Fruit fly (Drosophila melanogaster) whole organism, embryonic: ENCODE measurements around the gene CG4455.

Experiments used
- Adf1 ChIP-seq: fragments of 200-800 bp; sonication (Bioruptor generic); IDR thresholded peaks from 2 replicates; pipeline ENCODE4 v1.3.6; 2022; ENCODE audit warnings: missing biosample characterization, missing genetic modification characterization
- Blimp-1 ChIP-seq: fragments of 200-800 bp; sonication (Bioruptor generic); optimal IDR thresholded peaks from 3 replicates; lab custom pipeline; 2018; ENCODE audit warnings: missing biosample characterization, missing genetic modification characterization, mild to moderate bottlenecking, moderate library complexity, missing genetic modification reagents
- CG1024 ChIP-seq: fragments of 200-800 bp; sonication (Bioruptor generic); IDR thresholded peaks from 2 replicates; pipeline ENCODE4 v1.3.6; 2022; ENCODE audit warnings: missing biosample characterization, missing genetic modification characterization
- CG10462 ChIP-seq: fragments of 200-800 bp; sonication (Bioruptor generic); optimal IDR thresholded peaks from 2 replicates; lab custom pipeline; 2016; ENCODE audit warnings: missing biosample characterization, missing genetic modification characterization
- CG10959 ChIP-seq: fragments of 200-800 bp; sonication (Bioruptor generic); IDR thresholded peaks from 2 replicates; pipeline ENCODE4 v1.3.6; 2022; ENCODE audit warnings: missing biosample characterization, missing genetic modification characterization
- CG11560 ChIP-seq: fragments of 200-800 bp; sonication (Bioruptor generic); IDR thresholded peaks from 3 replicates; pipeline ENCODE4 v1.3.6; 2022; ENCODE audit warnings: missing biosample characterization, missing genetic modification characterization
- CG11695 ChIP-seq: fragments of 200-800 bp; sonication (Bioruptor generic); IDR thresholded peaks from 3 replicates; pipeline ENCODE4 v1.3.6; 2022; ENCODE audit warnings: missing biosample characterization, missing genetic modification characterization
- CG1233 ChIP-seq: fragments of 200-800 bp; sonication (Bioruptor generic); optimal IDR thresholded peaks from 4 replicates; lab custom pipeline; 2018; ENCODE audit warnings: missing biosample characterization, mild to moderate bottlenecking, missing genetic modification characterization
- CG1647 ChIP-seq: fragments of 200-800 bp; sonication (Bioruptor generic); optimal IDR thresholded peaks from 3 replicates; lab custom pipeline; 2016; ENCODE audit warnings: missing biosample characterization, missing genetic modification characterization
- CG17385 ChIP-seq: fragments of 200-800 bp; sonication (Bioruptor generic); optimal IDR thresholded peaks from 3 replicates; lab custom pipeline; 2018; ENCODE audit warnings: missing biosample characterization, mild to moderate bottlenecking, missing genetic modification characterization
- CG17568 ChIP-seq: fragments of 200-800 bp; sonication (Bioruptor generic); optimal IDR thresholded peaks from 2 replicates; lab custom pipeline; 2018; ENCODE audit warnings: missing biosample characterization, mild to moderate bottlenecking, missing genetic modification characterization, moderate library complexity
- CG17912 ChIP-seq: fragments of 200-800 bp; sonication (Bioruptor generic); optimal IDR thresholded peaks from 2 replicates; lab custom pipeline; 2018; ENCODE audit warnings: missing biosample characterization, mild to moderate bottlenecking, missing genetic modification characterization
- CG18619 ChIP-seq: fragments of 200-800 bp; sonication (Bioruptor generic); optimal IDR thresholded peaks from 3 replicates; lab custom pipeline; 2017; ENCODE audit warnings: missing biosample characterization, mild to moderate bottlenecking, missing genetic modification characterization
- CG2116 ChIP-seq: fragments of 200-800 bp; sonication (Bioruptor generic); optimal IDR thresholded peaks from 3 replicates; lab custom pipeline; 2018; ENCODE audit warnings: missing biosample characterization, mild to moderate bottlenecking, missing genetic modification characterization
- CG3065 ChIP-seq: fragments of 200-800 bp; sonication (Bioruptor generic); optimal IDR thresholded peaks from 2 replicates; lab custom pipeline; 2016; ENCODE audit warnings: missing biosample characterization, missing genetic modification characterization
- CG31365 ChIP-seq: fragments of 200-800 bp; sonication (Bioruptor generic); optimal IDR thresholded peaks from 2 replicates; lab custom pipeline; 2018; ENCODE audit warnings: missing biosample characterization, mild to moderate bottlenecking, missing genetic modification characterization
- CG3163 ChIP-seq: fragments of 200-800 bp; sonication (Bioruptor generic); optimal IDR thresholded peaks from 3 replicates; lab custom pipeline; 2016; ENCODE audit warnings: missing biosample characterization, missing genetic modification characterization
- CG33213 ChIP-seq: fragments of 200-800 bp; sonication (Bioruptor generic); optimal IDR thresholded peaks from 3 replicates; lab custom pipeline; 2016; ENCODE audit warnings: missing biosample characterization, missing genetic modification characterization
- CG33557 ChIP-seq: fragments of 200-800 bp; sonication (Bioruptor generic); optimal IDR thresholded peaks from 2 replicates; lab custom pipeline; 2019; ENCODE audit warnings: missing biosample characterization, mild to moderate bottlenecking, missing genetic modification characterization, moderate library complexity
- CG34422 ChIP-seq: fragments of 200-800 bp; sonication (Bioruptor generic); IDR thresholded peaks from 3 replicates; pipeline ENCODE4 v1.3.6; 2022; ENCODE audit warnings: missing biosample characterization, missing genetic modification characterization
- CG4404 ChIP-seq: fragments of 200-800 bp; sonication (Bioruptor generic); IDR thresholded peaks from 2 replicates; pipeline ENCODE4 v1.3.6; 2022; ENCODE audit warnings: missing biosample characterization, missing genetic modification characterization
- CG7745 ChIP-seq: fragments of 200-800 bp; sonication (Bioruptor generic); optimal IDR thresholded peaks from 2 replicates; lab custom pipeline; 2018; ENCODE audit warnings: missing biosample characterization, mild to moderate bottlenecking, missing genetic modification characterization, moderate library complexity
- CG9817 ChIP-seq: fragments of 200-800 bp; sonication (Bioruptor generic); optimal IDR thresholded peaks from 2 replicates; lab custom pipeline; 2018; ENCODE audit warnings: missing biosample characterization, mild to moderate bottlenecking, missing genetic modification characterization, moderate library complexity
- D19B ChIP-seq: fragments of 200-800 bp; sonication (Bioruptor generic); optimal IDR thresholded peaks from 2 replicates; lab custom pipeline; 2017; ENCODE audit warnings: missing biosample characterization, mild to moderate bottlenecking, missing genetic modification characterization
- Deaf1 ChIP-seq: fragments of 200-800 bp; optimal IDR thresholded peaks from 3 replicates; lab custom pipeline; 2019; ENCODE audit warnings: missing biosample characterization, mild to moderate bottlenecking, missing genetic modification characterization, moderate library complexity
- Doc3 ChIP-seq: fragments of 200-800 bp; sonication (Bioruptor generic); IDR thresholded peaks from 3 replicates; pipeline ENCODE4 v1.3.6; 2022; ENCODE audit warnings: missing biosample characterization, missing genetic modification characterization; ENCODE audit not compliant: partially characterized antibody
- Fer2 ChIP-seq: fragments of 200-800 bp; sonication (Bioruptor generic); optimal IDR thresholded peaks from 2 replicates; lab custom pipeline; 2018; ENCODE audit warnings: missing biosample characterization, mild to moderate bottlenecking, missing genetic modification characterization, moderate library complexity
- HLH3B ChIP-seq: fragments of 200-800 bp; sonication (Bioruptor generic); IDR thresholded peaks from 2 replicates; pipeline ENCODE4 v1.3.6; 2022; ENCODE audit warnings: missing biosample characterization, missing genetic modification characterization
- Hmr ChIP-seq: fragments of 200-800 bp; sonication (Bioruptor generic); optimal IDR thresholded peaks from 3 replicates; lab custom pipeline; 2017; ENCODE audit warnings: mild to moderate bottlenecking, missing biosample characterization, missing genetic modification reagents, missing genetic modification characterization
- Hmx ChIP-seq: fragments of 200-800 bp; sonication (Bioruptor generic); optimal IDR thresholded peaks from 2 replicates; lab custom pipeline; 2016; ENCODE audit warnings: missing biosample characterization, missing genetic modification characterization
- NFAT ChIP-seq: fragments of 200-800 bp; sonication (Bioruptor generic); IDR thresholded peaks from 2 replicates; pipeline ENCODE4 v1.3.6; 2022; ENCODE audit warnings: missing biosample characterization, missing genetic modification characterization
- Spps ChIP-seq: fragments of 200-800 bp; sonication (Bioruptor generic); optimal IDR thresholded peaks from 2 replicates; lab custom pipeline; 2018; ENCODE audit warnings: missing biosample characterization, mild to moderate bottlenecking, missing genetic modification characterization
- ac ChIP-seq: fragments of 200-800 bp; sonication (Bioruptor generic); optimal IDR thresholded peaks from 3 replicates; lab custom pipeline; 2017; ENCODE audit warnings: missing biosample characterization, mild to moderate bottlenecking, missing genetic modification characterization
- cg ChIP-seq: fragments of 200-800 bp; sonication (Bioruptor generic); optimal IDR thresholded peaks from 3 replicates; lab custom pipeline; 2019; ENCODE audit warnings: missing biosample characterization, mild to moderate bottlenecking, missing genetic modification characterization, moderate library complexity
- chif ChIP-seq, 2 experiments: fragments of 200-800 bp; sonication (Bioruptor generic); optimal IDR thresholded peaks; 3 replicates each; lab custom pipeline; 2016; ENCODE audit warnings: missing biosample characterization in 2 of 2, missing genetic modification characterization in 2 of 2
- chinmo ChIP-seq: fragments of 200-800 bp; sonication (Bioruptor generic); IDR thresholded peaks from 4 replicates; pipeline ENCODE4 v1.3.6; 2022; ENCODE audit warnings: missing biosample characterization, missing genetic modification characterization; ENCODE audit not compliant: partially characterized antibody
- fru ChIP-seq: fragments of >200 bp; optimal IDR thresholded peaks from 2 replicates; lab custom pipeline; 2017
- gsb-n ChIP-seq: fragments of 200-800 bp; sonication (Bioruptor generic); optimal IDR thresholded peaks from 3 replicates; lab custom pipeline; 2018; ENCODE audit warnings: missing biosample characterization, mild to moderate bottlenecking, missing genetic modification characterization
- gt ChIP-seq: fragments of 200-800 bp; sonication (Bioruptor generic); IDR thresholded peaks from 2 replicates; pipeline ENCODE4 v1.3.6; 2022; ENCODE audit warnings: missing biosample characterization, missing genetic modification characterization
- ken ChIP-seq: fragments of 200-800 bp; sonication (Bioruptor generic); IDR thresholded peaks from 3 replicates; pipeline ENCODE4 v1.3.6; 2022; ENCODE audit warnings: missing biosample characterization, missing genetic modification characterization
- lola ChIP-seq, 3 experiments: fragments of >200 bp in 2 of 3; fragments of 200-800 bp in 1 of 3; sonication (Bioruptor generic) in 1 of 3; optimal IDR thresholded peaks; 2 replicates each; lab custom pipeline; 2017 to 2019; ENCODE audit warnings: missing biosample characterization in 3 of 3, missing genetic modification characterization in 3 of 3, mild to moderate bottlenecking in 1 of 3, moderate library complexity in 1 of 3
- peb ChIP-seq: fragments of 200-800 bp; sonication (Bioruptor generic); IDR thresholded peaks from 2 replicates; pipeline ENCODE4 v1.3.6; 2022; ENCODE audit warnings: missing biosample characterization, missing genetic modification characterization
- pfk ChIP-seq: fragments of 200-800 bp; sonication (Bioruptor generic); optimal IDR thresholded peaks from 2 replicates; lab custom pipeline; 2018; ENCODE audit warnings: missing biosample characterization, mild to moderate bottlenecking, missing genetic modification characterization, moderate library complexity
- psq ChIP-seq: fragments of 200-800 bp; sonication (Bioruptor generic); optimal IDR thresholded peaks from 2 replicates; lab custom pipeline; 2017; ENCODE audit warnings: missing biosample characterization, missing genetic modification characterization
- ranshi ChIP-seq: fragments of 200-800 bp; sonication (Bioruptor generic); IDR thresholded peaks from 2 replicates; pipeline ENCODE4 v1.3.6; 2022; ENCODE audit warnings: missing biosample characterization, missing genetic modification characterization
- run ChIP-seq: fragments of 200-800 bp; sonication (Bioruptor generic); optimal IDR thresholded peaks from 3 replicates; lab custom pipeline; 2018; ENCODE audit warnings: missing biosample characterization, mild to moderate bottlenecking, missing genetic modification characterization
- sqz ChIP-seq: fragments of 200-800 bp; sonication (Bioruptor generic); optimal IDR thresholded peaks from 3 replicates; lab custom pipeline; 2018; ENCODE audit warnings: missing biosample characterization, mild to moderate bottlenecking, missing genetic modification characterization
- zf30C ChIP-seq: fragments of 200-800 bp; sonication (Bioruptor generic); optimal IDR thresholded peaks from 3 replicates; lab custom pipeline; 2018; ENCODE audit warnings: missing biosample characterization, mild to moderate bottlenecking, missing genetic modification characterization

CG4455 gene

DNA sequence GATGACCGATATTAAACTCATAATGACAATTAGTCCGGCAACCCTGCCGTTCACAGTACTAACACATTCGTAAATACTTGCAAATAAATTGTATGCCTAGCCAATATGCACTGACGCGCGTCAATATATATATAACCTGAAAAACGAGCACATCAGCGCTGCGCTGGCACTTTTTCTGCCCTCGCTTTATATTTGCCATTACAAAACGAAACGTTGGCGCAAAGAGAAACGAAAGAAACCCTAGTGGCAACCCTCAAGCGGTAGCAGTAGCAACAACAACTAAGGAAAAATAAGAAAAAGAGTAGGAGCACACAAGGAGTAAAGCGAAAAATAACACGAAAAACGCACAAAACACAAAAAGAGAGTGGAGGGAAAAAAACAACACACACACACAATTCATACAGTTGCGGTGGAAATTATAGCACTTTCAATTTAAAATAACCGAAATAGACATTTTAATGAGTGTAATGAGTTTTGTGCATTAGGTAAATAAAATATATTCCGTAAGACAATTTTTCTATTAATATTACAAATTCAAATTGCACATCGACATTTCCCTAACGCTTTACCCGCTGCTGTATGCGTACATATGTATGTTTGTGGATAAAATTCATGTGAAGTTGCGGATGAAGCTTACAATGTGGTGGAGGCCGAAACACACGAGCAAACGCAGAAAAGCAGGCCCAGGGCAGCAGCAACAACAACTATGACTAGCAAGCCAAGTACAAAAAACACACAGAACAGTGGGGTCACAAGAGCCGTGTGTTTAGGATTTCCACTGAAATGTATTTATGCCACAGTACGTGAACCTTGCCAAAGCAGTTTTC, 1.8 kb upstream of the CG4455 start (continued):
- peak; percentile 25 for TF ChIP-seq zf30C (GFP tag; lab: Kevin White, UChicago)
- peak; percentile 99 for TF ChIP-seq CG11695 (GFP tag; lab: Robert Waterston, UW)
- peak; percentile 89 for TF ChIP-seq CG2116 (GFP tag; lab: Kevin White, UChicago)
- peak; percentile 99 for TF ChIP-seq CG34422
- TF ChIP-seq run (tag; lab: Kevin White, UChicago), result peak; percentile 99
- TF ChIP-seq Adf1 (GFP tag; lab: Robert Waterston, UW), result peak; percentile 90
- TF ChIP-seq chinmo (GFP tag; lab: Robert Waterston, UW), result 0 out of 4 replicates have a peak, but pooled peaks have one; percentile 46
- peak; percentile 97 for TF ChIP-seq CG1024 (GFP tag; lab: Robert Waterston, UW)
- TF ChIP-seq HLH3B (GFP tag; lab: Robert Waterston, UW), result peak; percentile 99
- TF ChIP-seq D19B, result peak; percentile 96
- TF ChIP-seq CG17568 (GFP tag; lab: Kevin White, UChicago), result peak; percentile 99
- TF ChIP-seq Hmx, result peak; percentile 97
- TF ChIP-seq CG11560 (tag; lab: Robert Waterston, UW), result peak; percentile 93
- TF ChIP-seq pfk (GFP tag; lab: Kevin White, UChicago), result peak; percentile 55
- peak; percentile 96 for TF ChIP-seq ac (GFP tag; lab: Kevin White, UChicago)
- peak; percentile 98 for TF ChIP-seq Fer2 (tag; lab: Kevin White, UChicago)
- TF ChIP-seq CG33557 (GFP tag; lab: Kevin White, UChicago), result peak; percentile 99
- peak; percentile 98 for TF ChIP-seq CG10959
- TF ChIP-seq Hmr (GFP tag; lab: Kevin White, UChicago), result peak; percentile 99
- TF ChIP-seq fru, result no peak
- TF ChIP-seq peb, result peak; percentile 98
- TF ChIP-seq Spps (tag; lab: Kevin White, UChicago), result peak; percentile 99
- peak; percentile 94 for TF ChIP-seq CG31365 (tag; lab: Kevin White, UChicago)
- TF ChIP-seq sqz (GFP tag; lab: Kevin White, UChicago), result peak; percentile 99
- peak; percentile 98 for TF ChIP-seq CG1647 (GFP tag; lab: Kevin White, UChicago)
- peak; percentile 98 for TF ChIP-seq ranshi
- peak; percentile 98 for TF ChIP-seq Blimp-1
- TF ChIP-seq ken (GFP tag; lab: Robert Waterston, UW), result peak; percentile 99
- peak; percentile 90 for TF ChIP-seq Deaf1 (tag; lab: Kevin White, UChicago)
- peak; percentile 95 for TF ChIP-seq CG17912 (GFP tag; lab: Kevin White, UChicago)
- TF ChIP-seq, all 482 proteins: peak for 446

DNA sequence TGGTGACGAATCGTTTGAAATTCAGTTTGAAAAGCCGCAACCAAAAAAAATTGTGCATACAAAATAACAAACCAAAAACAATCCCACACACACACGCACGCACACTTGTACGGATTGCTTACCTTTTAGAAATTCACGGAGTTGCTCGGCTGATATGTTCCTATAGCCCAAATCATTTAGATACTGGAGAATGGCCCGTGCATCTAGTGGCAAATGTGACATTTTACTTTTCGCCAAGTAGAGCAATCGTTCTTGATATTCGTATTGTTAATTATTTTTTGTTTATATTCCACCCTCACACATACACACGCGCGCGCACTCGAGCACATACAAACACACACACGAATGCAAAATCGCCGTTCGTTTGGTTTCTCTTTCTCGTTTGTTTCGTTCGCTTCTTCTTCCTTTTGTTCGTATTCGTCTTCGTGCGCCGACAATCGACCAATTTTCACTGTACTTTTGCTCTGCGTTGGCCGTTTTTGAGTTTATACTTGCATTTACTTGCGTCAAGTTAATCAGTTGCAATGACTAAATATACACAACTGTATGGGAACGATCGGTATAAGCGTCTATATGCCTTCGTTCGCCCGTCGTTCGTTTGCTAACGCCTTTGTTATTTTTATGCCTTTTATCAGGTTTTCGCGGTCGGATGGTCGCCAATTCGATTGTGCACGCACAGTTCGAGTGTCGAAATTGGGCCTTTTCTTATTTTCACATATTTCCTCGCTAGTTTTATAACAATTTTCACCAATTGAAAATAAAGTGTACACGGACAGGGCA, 739 bp upstream of the CG4455 start:
- no peak for TF ChIP-seq CG33213
- TF ChIP-seq cg, result peak; percentile 92
- no peak for TF ChIP-seq CG18619 (GFP tag; lab: Kevin White, UChicago)
- TF ChIP-seq gt, result no peak
- TF ChIP-seq lola (GFP tag; optimal IDR thresholded peaks at IDR 0.05; lab: Kevin White, UChicago), result no peak
- no peak for TF ChIP-seq NFAT
- TF ChIP-seq CG1233, result no peak
- TF ChIP-seq CG10462, result no peak
- TF ChIP-seq gsb-n (tag; lab: Kevin White, UChicago), result no peak
- no peak for TF ChIP-seq Doc3
- TF ChIP-seq CG7745 (tag; lab: Kevin White, UChicago), result no peak
- TF ChIP-seq D19B, result no peak
- TF ChIP-seq CG17385 (GFP tag; lab: Kevin White, UChicago), result peak; percentile 92
- no peak for TF ChIP-seq CG3065 (GFP tag; lab: Kevin White, UChicago)
- TF ChIP-seq CG9817 (tag; lab: Kevin White, UChicago), result no peak
- peak; percentile 78 for TF ChIP-seq psq (GFP tag; lab: Kevin White, UChicago)
- no peak for TF ChIP-seq chif (GFP tag; optimal IDR thresholded peaks at IDR 0.05; lab: Kevin White, UChicago)
- no peak for TF ChIP-seq CG4404 (GFP tag; lab: Robert Waterston, UW)
- TF ChIP-seq CG3163 (GFP tag; lab: Kevin White, UChicago), result no peak
